Fruit fly (Drosophila melanogaster) whole organism, embryonic: Measurements from ENCODE around the gene CG33158.

ENCODE experiments used
- CG10543 ChIP-seq: fragments of 200-800 bp; sonication (Bioruptor generic); optimal IDR thresholded peaks from 3 replicates; lab custom pipeline; 2017; ENCODE audit warnings: missing biosample characterization, mild to moderate bottlenecking, missing genetic modification characterization, moderate library complexity
- CG11247 ChIP-seq: fragments of 200-800 bp; sonication (Bioruptor generic); IDR thresholded peaks from 2 replicates; pipeline ENCODE4 v1.3.6; 2022; ENCODE audit warnings: missing biosample characterization, missing genetic modification characterization
- CG12942 ChIP-seq: fragments of 200-800 bp; sonication (Bioruptor generic); optimal IDR thresholded peaks from 3 replicates; lab custom pipeline; 2016; ENCODE audit warnings: missing biosample characterization, missing genetic modification characterization
- CG15011 ChIP-seq: fragments of 200-800 bp; sonication (Bioruptor generic); optimal IDR thresholded peaks from 3 replicates; lab custom pipeline; 2018; ENCODE audit warnings: missing biosample characterization, mild to moderate bottlenecking, missing genetic modification characterization
- CG15269 ChIP-seq: fragments of 200-800 bp; sonication (Bioruptor generic); optimal IDR thresholded peaks from 2 replicates; lab custom pipeline; 2018; ENCODE audit warnings: missing biosample characterization, mild to moderate bottlenecking, missing genetic modification characterization, moderate library complexity
- CG17328 ChIP-seq: fragments of 200-800 bp; sonication (Bioruptor generic); IDR thresholded peaks from 2 replicates; pipeline ENCODE4 v1.3.6; 2022; ENCODE audit warnings: missing biosample characterization, missing genetic modification characterization
- CG17361 ChIP-seq: fragments of 200-800 bp; sonication (Bioruptor generic); IDR thresholded peaks from 3 replicates; pipeline ENCODE4 v1.3.6; 2022; ENCODE audit warnings: missing biosample characterization, missing genetic modification characterization
- CG18599 ChIP-seq: fragments of 200-800 bp; sonication (Bioruptor generic); optimal IDR thresholded peaks from 3 replicates; lab custom pipeline; 2017; ENCODE audit warnings: missing biosample characterization, missing genetic modification characterization, mild to moderate bottlenecking, moderate library complexity, missing genetic modification reagents
- CG18619 ChIP-seq: fragments of 200-800 bp; sonication (Bioruptor generic); optimal IDR thresholded peaks from 3 replicates; lab custom pipeline; 2017; ENCODE audit warnings: missing biosample characterization, mild to moderate bottlenecking, missing genetic modification characterization
- CG31224 ChIP-seq: fragments of 200-800 bp; sonication (Bioruptor generic); IDR thresholded peaks from 2 replicates; pipeline ENCODE4 v1.3.6; 2022; ENCODE audit warnings: missing biosample characterization, missing genetic modification characterization
- CG3407 ChIP-seq: fragments of 200-800 bp; sonication (Bioruptor generic); optimal IDR thresholded peaks from 2 replicates; lab custom pipeline; 2018; ENCODE audit warnings: missing biosample characterization, mild to moderate bottlenecking, missing genetic modification characterization
- CG3847 ChIP-seq: fragments of 200-800 bp; sonication (Bioruptor generic); IDR thresholded peaks from 2 replicates; pipeline ENCODE4 v1.3.6; 2022; ENCODE audit warnings: missing biosample characterization, missing genetic modification characterization
- CG5245 ChIP-seq: fragments of 200-800 bp; sonication (Bioruptor generic); optimal IDR thresholded peaks from 3 replicates; lab custom pipeline; 2016; ENCODE audit warnings: missing biosample characterization, missing genetic modification characterization
- CG5953 ChIP-seq: fragments of 200-800 bp; sonication (Bioruptor generic); IDR thresholded peaks from 2 replicates; pipeline ENCODE4 v1.3.6; 2022; ENCODE audit warnings: missing biosample characterization, missing genetic modification characterization
- CG6175 ChIP-seq: fragments of 200-800 bp; sonication (Bioruptor generic); IDR thresholded peaks from 3 replicates; pipeline ENCODE4 v1.3.6; 2022; ENCODE audit warnings: missing biosample characterization, missing genetic modification characterization
- CG6854 ChIP-seq: fragments of 200-800 bp; sonication (Bioruptor generic); optimal IDR thresholded peaks from 3 replicates; lab custom pipeline; 2017; ENCODE audit warnings: missing biosample characterization, mild to moderate bottlenecking, missing genetic modification characterization
- CG7271 ChIP-seq: fragments of 200-800 bp; sonication (Bioruptor generic); optimal IDR thresholded peaks from 2 replicates; lab custom pipeline; 2018; ENCODE audit warnings: missing biosample characterization, mild to moderate bottlenecking, missing genetic modification characterization, moderate library complexity
- CG7556 ChIP-seq: fragments of 200-800 bp; sonication (Bioruptor generic); optimal IDR thresholded peaks from 2 replicates; lab custom pipeline; 2017; ENCODE audit warnings: missing biosample characterization, mild to moderate bottlenecking, missing genetic modification characterization
- CG8924 ChIP-seq: fragments of 200-800 bp; optimal IDR thresholded peaks from 3 replicates; lab custom pipeline; 2019; ENCODE audit warnings: missing biosample characterization, mild to moderate bottlenecking, missing genetic modification characterization, moderate library complexity
- CG9797 ChIP-seq: fragments of 200-800 bp; sonication (Bioruptor generic); optimal IDR thresholded peaks from 3 replicates; lab custom pipeline; 2018; ENCODE audit warnings: missing biosample characterization, mild to moderate bottlenecking, missing genetic modification characterization
- CG9817 ChIP-seq: fragments of 200-800 bp; sonication (Bioruptor generic); optimal IDR thresholded peaks from 2 replicates; lab custom pipeline; 2018; ENCODE audit warnings: missing biosample characterization, mild to moderate bottlenecking, missing genetic modification characterization, moderate library complexity
- CTCF ChIP-seq: fragments of 200-800 bp; sonication (Bioruptor generic); optimal IDR thresholded peaks from 2 replicates; lab custom pipeline; 2017; ENCODE audit warnings: missing biosample characterization, mild to moderate bottlenecking, missing genetic modification characterization, moderate library complexity
- HmgZ ChIP-seq: fragments of 200-800 bp; sonication (Bioruptor generic); optimal IDR thresholded peaks from 2 replicates; lab custom pipeline; 2018; ENCODE audit warnings: missing biosample characterization, mild to moderate bottlenecking, missing genetic modification characterization
- Jarid2 ChIP-seq: fragments of 200-800 bp; sonication (Bioruptor generic); optimal IDR thresholded peaks from 3 replicates; lab custom pipeline; 2017; ENCODE audit warnings: mild to moderate bottlenecking, missing biosample characterization, missing genetic modification reagents, missing genetic modification characterization
- Lpt ChIP-seq: fragments of >200 bp; optimal IDR thresholded peaks from 2 replicates; lab custom pipeline; 2018; ENCODE audit warnings: missing biosample characterization, missing genetic modification characterization
- Max ChIP-seq: fragments of 200-800 bp; sonication (Bioruptor generic); optimal IDR thresholded peaks from 2 replicates; lab custom pipeline; 2016; ENCODE audit warnings: missing biosample characterization, mild to moderate bottlenecking, missing genetic modification characterization
- Nf-YA ChIP-seq: fragments of 200-800 bp; sonication (Bioruptor generic); IDR thresholded peaks from 2 replicates; pipeline ENCODE4 v1.3.6; 2022; ENCODE audit warnings: missing biosample characterization, missing genetic modification characterization
- Pdp1 ChIP-seq, 2 experiments: fragments of 200-800 bp; sonication (Bioruptor generic); optimal IDR thresholded peaks; 3 replicates each; lab custom pipeline; 2016; ENCODE audit warnings: missing biosample characterization in 2 of 2, missing genetic modification characterization in 2 of 2, mild to moderate bottlenecking in 1 of 2, moderate library complexity in 1 of 2
- Usf ChIP-seq: fragments of 200-800 bp; sonication (Bioruptor generic); optimal IDR thresholded peaks from 2 replicates; lab custom pipeline; 2017; ENCODE audit warnings: missing genotype, missing biosample characterization, missing genetic modification characterization
- YL-1 ChIP-seq: fragments of 200-800 bp; sonication (Bioruptor generic); optimal IDR thresholded peaks from 3 replicates; lab custom pipeline; 2017; ENCODE audit warnings: missing biosample characterization, mild to moderate bottlenecking, missing genetic modification characterization
- ap ChIP-seq: fragments of 200-800 bp; sonication (Bioruptor generic); IDR thresholded peaks from 2 replicates; pipeline ENCODE4 v1.3.6; 2022; ENCODE audit warnings: missing biosample characterization, missing genetic modification characterization
- br ChIP-seq: fragments of >200 bp; optimal IDR thresholded peaks from 2 replicates; lab custom pipeline; 2017
- cato ChIP-seq: fragments of 200-800 bp; sonication (Bioruptor generic); optimal IDR thresholded peaks from 2 replicates; lab custom pipeline; 2016; ENCODE audit warnings: missing biosample characterization, missing genetic modification characterization, borderline replicate concordance
- ci ChIP-seq: fragments of 200-800 bp; sonication (Bioruptor generic); IDR thresholded peaks from 3 replicates; pipeline ENCODE4 v1.3.6; 2022; ENCODE audit warnings: missing biosample characterization, missing genetic modification characterization
- crol ChIP-seq: fragments of 200-800 bp; sonication (Bioruptor generic); IDR thresholded peaks from 2 replicates; pipeline ENCODE4 v1.3.6; 2022; ENCODE audit warnings: missing biosample characterization, missing genetic modification characterization
- da ChIP-seq: fragments of 200-800 bp; sonication (Bioruptor generic); optimal IDR thresholded peaks from 2 replicates; lab custom pipeline; 2016; ENCODE audit warnings: missing biosample characterization, missing genetic modification characterization
- dimm ChIP-seq: fragments of 200-800 bp; sonication (Bioruptor generic); IDR thresholded peaks from 2 replicates; pipeline ENCODE4 v1.3.6; 2022; ENCODE audit warnings: missing biosample characterization, missing genetic modification characterization
- disco-r ChIP-seq: fragments of 200-800 bp; sonication (Bioruptor generic); optimal IDR thresholded peaks from 2 replicates; lab custom pipeline; 2016; ENCODE audit warnings: missing biosample characterization, missing genetic modification characterization
- fd102C ChIP-seq: fragments of 200-800 bp; sonication (Bioruptor generic); optimal IDR thresholded peaks from 2 replicates; lab custom pipeline; 2018; ENCODE audit warnings: missing biosample characterization, mild to moderate bottlenecking, missing genetic modification characterization, moderate library complexity
- fd96Cb ChIP-seq: fragments of 200-800 bp; sonication (Bioruptor generic); optimal IDR thresholded peaks from 2 replicates; lab custom pipeline; 2018; ENCODE audit warnings: missing biosample characterization, mild to moderate bottlenecking, missing genetic modification characterization, moderate library complexity
- inv ChIP-seq: fragments of 200-800 bp; sonication (Bioruptor generic); IDR thresholded peaks from 2 replicates; pipeline ENCODE4 v1.3.6; 2022; ENCODE audit warnings: missing biosample characterization, missing genetic modification characterization; ENCODE audit not compliant: partially characterized antibody
- jigr1 ChIP-seq: fragments of 200-800 bp; sonication (Bioruptor generic); IDR thresholded peaks from 3 replicates; pipeline ENCODE4 v1.3.6; 2022; ENCODE audit warnings: missing biosample characterization, missing genetic modification characterization
- lola ChIP-seq, 3 experiments: fragments of >200 bp in 2 of 3; fragments of 200-800 bp in 1 of 3; sonication (Bioruptor generic) in 1 of 3; optimal IDR thresholded peaks; 2 replicates each; lab custom pipeline; 2017 to 2019; ENCODE audit warnings: missing biosample characterization in 3 of 3, missing genetic modification characterization in 3 of 3, mild to moderate bottlenecking in 1 of 3, moderate library complexity in 1 of 3
- mam ChIP-seq: fragments of 200-800 bp; sonication (Bioruptor generic); optimal IDR thresholded peaks from 3 replicates; lab custom pipeline; 2016; ENCODE audit warnings: missing biosample characterization, missing genetic modification characterization
- pfk ChIP-seq: fragments of 200-800 bp; sonication (Bioruptor generic); optimal IDR thresholded peaks from 2 replicates; lab custom pipeline; 2018; ENCODE audit warnings: missing biosample characterization, mild to moderate bottlenecking, missing genetic modification characterization, moderate library complexity
- sens ChIP-seq: fragments of 200-800 bp; sonication (Bioruptor generic); peaks from one replicate; lab custom pipeline; 2016; ENCODE audit warnings: missing biosample characterization, missing genetic modification characterization
- slbo ChIP-seq: fragments of 200-800 bp; sonication (Bioruptor generic); IDR thresholded peaks from 2 replicates; pipeline ENCODE4 v1.3.6; 2022; ENCODE audit warnings: missing biosample characterization, missing genetic modification characterization
- slp2 ChIP-seq: fragments of 200-800 bp; sonication (Bioruptor generic); optimal IDR thresholded peaks from 2 replicates; lab custom pipeline; 2016; ENCODE audit warnings: missing biosample characterization, missing genetic modification characterization
- vfl ChIP-seq: fragments of 200-800 bp; sonication (Bioruptor generic); optimal IDR thresholded peaks from 2 replicates; lab custom pipeline; 2016; ENCODE audit warnings: missing biosample characterization, missing genetic modification characterization
- zfh1 ChIP-seq: fragments of 200-800 bp; sonication (Bioruptor generic); IDR thresholded peaks from 3 replicates; pipeline ENCODE4 v1.3.6; 2022; ENCODE audit warnings: missing biosample characterization, missing genetic modification characterization

The CG33158 gene

DNA sequence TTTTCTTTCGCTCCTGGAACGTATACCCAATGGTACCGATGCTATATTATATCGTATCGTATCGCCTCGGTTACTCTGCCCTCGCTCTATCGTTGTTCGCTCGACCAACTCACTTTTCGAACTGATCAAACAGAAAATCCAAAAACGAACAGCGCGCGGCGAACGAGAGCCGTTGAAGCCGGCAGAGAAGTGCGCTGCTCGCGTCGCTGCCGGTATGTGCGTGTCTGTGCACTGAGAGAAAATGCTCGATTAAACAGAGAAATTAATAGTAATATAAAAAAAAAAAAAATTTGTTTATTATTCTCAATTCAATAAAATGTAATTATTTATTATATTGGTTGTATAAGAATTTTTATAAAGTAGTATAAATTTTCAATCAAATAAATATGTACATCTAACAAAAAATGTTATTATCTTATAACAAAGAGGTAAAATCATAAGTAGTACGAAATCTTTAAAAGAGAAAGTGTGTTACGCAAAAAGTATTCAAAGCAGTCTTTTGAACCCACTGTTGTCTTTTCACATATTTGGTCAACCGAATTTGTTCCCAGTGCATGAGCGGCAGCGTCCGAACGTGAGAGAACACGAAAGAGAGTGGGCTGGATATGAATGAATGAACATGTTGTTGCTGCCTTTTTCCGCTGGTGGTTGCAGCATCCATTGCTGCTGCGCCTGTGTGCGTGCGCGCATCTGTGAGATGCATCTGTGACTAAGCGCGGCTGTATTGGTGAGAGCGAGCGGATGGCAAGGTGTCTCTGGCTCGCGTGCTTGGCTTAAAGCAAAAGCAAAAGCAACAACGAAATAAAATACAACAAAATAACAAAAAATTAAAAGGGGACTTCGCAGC, 64.3 kb downstream of the CG33158 start, which contains the start of gene aos (continued):
- TF ChIP-seq sens (GFP tag; lab: Kevin White, UChicago) (peak; percentile 53), CG18599 (peak; percentile 87), Jarid2 (peak; percentile 93), CG8924 (tag; lab: Kevin White, UChicago) (peak; percentile 97), CG17328 (GFP tag; lab: Robert Waterston, UW) (no peak; the same call in none of the 2 replicates), CG15269 (peak; percentile 88), CG15011 (GFP tag; lab: Kevin White, UChicago) (no peak), fd102C (GFP tag; lab: Kevin White, UChicago) (peak; percentile 59), CG11247 (GFP tag; lab: Robert Waterston, UW) (0 out of 2 replicates have a peak, but pooled peaks have one; percentile 10), inv (GFP tag; lab: Robert Waterston, UW) (no peak), ci (GFP tag; lab: Robert Waterston, UW) (no peak), dimm (peak; percentile 75), br (no peak), da (GFP tag; lab: Kevin White, UChicago) (no peak), lola (GFP tag; optimal IDR thresholded peaks at IDR 0.05; lab: Kevin White, UChicago) (peak in 1 of 3 experiments; percentile 98), CG12942 (GFP tag; lab: Kevin White, UChicago) (peak; percentile 83), Max (GFP tag; lab: Kevin White, UChicago) (peak; percentile 87), Lpt (GFP tag; lab: Kevin White, UChicago) (no peak), crol (GFP tag; lab: Robert Waterston, UW) (no peak), disco-r (peak; percentile 28), CG18619 (peak; percentile 92), Nf-YA (GFP tag; lab: Robert Waterston, UW) (peak; percentile 70), CG10543 (GFP tag; lab: Kevin White, UChicago) (peak; percentile 91), CG3407 (peak; percentile 90), mam (GFP tag; lab: Kevin White, UChicago) (peak; percentile 3), fd96Cb (tag; lab: Kevin White, UChicago) (peak; percentile 92), YL-1 (GFP tag; lab: Kevin White, UChicago) (peak; percentile 70), vfl (GFP tag; lab: Kevin White, UChicago) (peak; percentile 7), slbo (GFP tag; lab: Robert Waterston, UW) (peak; percentile 82), CG7556 (GFP tag; lab: Kevin White, UChicago) (peak; percentile 99), CTCF (GFP tag; lab: Kevin White, UChicago) (peak; percentile 42), CG17361 (GFP tag; lab: Robert Waterston, UW) (peak; percentile 100), ap (peak; percentile 81), HmgZ (peak; percentile 6), zfh1 (GFP tag; lab: Robert Waterston, UW) (peak; percentile 84), CG3847 (GFP tag; lab: Robert Waterston, UW) (peak; percentile 83), CG6854 (GFP tag; lab: Kevin White, UChicago) (peak; percentile 80), CG5245 (GFP tag; lab: Kevin White, UChicago) (peak; percentile 75), jigr1 (peak; percentile 40; the same call in 1 of the 3 replicates), pfk (no peak), CG9797 (no peak), CG9817 (peak; percentile 75), cato (GFP tag; lab: Kevin White, UChicago) (peak; percentile 85), CG6175 (GFP tag; lab: Robert Waterston, UW) (peak; percentile 50; the same call in 1 of the 3 replicates), CG5953 (GFP tag; lab: Robert Waterston, UW) (no peak), Pdp1 (GFP tag; optimal IDR thresholded peaks at IDR 0.05; lab: Kevin White, UChicago) (peak; percentile 10 to 30), CG31224 (GFP tag; lab: Robert Waterston, UW) (peak; percentile 48), CG7271 (peak; percentile 73), slp2 (GFP tag; lab: Kevin White, UChicago) (peak; percentile 47), Usf (GFP tag; lab: Kevin White, UChicago) (peak; percentile 91)
